Worm (Caenorhabditis elegans) whole organism, L1 larva: ENCODE results near the gene Y46H3C.5.

Experiments
- aly-2 ChIP-seq: fragments of 150-350 bp; optimal IDR thresholded peaks from 2 replicates; lab custom pipeline; 2014; ENCODE audit warnings: missing biosample characterization, missing genetic modification characterization
- ama-1 ChIP-seq: fragments of 150-350 bp; optimal IDR thresholded peaks from 2 replicates; lab custom pipeline; 2014
- fkh-4 ChIP-seq: sonication (generic microtip); optimal IDR thresholded peaks from 2 replicates; lab custom pipeline; 2016; ENCODE audit warnings: missing compliant biosample characterization, missing genetic modification characterization, borderline replicate concordance
- fkh-8 ChIP-seq: sonication (generic microtip); optimal IDR thresholded peaks from 2 replicates; lab custom pipeline; 2016; ENCODE audit warnings: mild to moderate bottlenecking, missing genetic modification characterization, missing compliant biosample characterization
- grh-1 ChIP-seq: fragments of 200-800 bp; sonication (Bioruptor generic); IDR thresholded peaks from 2 replicates; pipeline ENCODE4 v1.3.6; 2022; ENCODE audit warnings: missing genetic modification reagents, missing genetic modification characterization, missing compliant biosample characterization
- mab-9 ChIP-seq: fragments of 200-800 bp; sonication (Bioruptor generic); IDR thresholded peaks from 2 replicates; pipeline ENCODE4 v1.3.6; 2022; ENCODE audit warnings: missing genetic modification reagents, missing genetic modification characterization, missing compliant biosample characterization
- mdl-1 ChIP-seq, 2 experiments: fragments of 150-350 bp; optimal IDR thresholded peaks; 2 replicates each; lab custom pipeline; 2014 to 2017; ENCODE audit warnings: missing biosample characterization in 2 of 2, missing genetic modification characterization in 2 of 2, inconsistent platforms in 1 of 2
- nhr-12 ChIP-seq: sonication (generic microtip); optimal IDR thresholded peaks from 2 replicates; lab custom pipeline; 2017; ENCODE audit warnings: missing biosample characterization, missing genetic modification characterization
- nhr-77 ChIP-seq: fragments of 150-350 bp; optimal IDR thresholded peaks from 2 replicates; lab custom pipeline; 2014; ENCODE audit warnings: missing biosample characterization, missing genetic modification characterization
- swsn-7 ChIP-seq: sonication (generic microtip); optimal IDR thresholded peaks from 2 replicates; lab custom pipeline; 2016; ENCODE audit warnings: missing genetic modification characterization, missing compliant biosample characterization
- zag-1 ChIP-seq: fragments of 150-350 bp; optimal IDR thresholded peaks from 2 replicates; lab custom pipeline; 2014; ENCODE audit warnings: missing biosample characterization, missing genetic modification characterization

DNA sequence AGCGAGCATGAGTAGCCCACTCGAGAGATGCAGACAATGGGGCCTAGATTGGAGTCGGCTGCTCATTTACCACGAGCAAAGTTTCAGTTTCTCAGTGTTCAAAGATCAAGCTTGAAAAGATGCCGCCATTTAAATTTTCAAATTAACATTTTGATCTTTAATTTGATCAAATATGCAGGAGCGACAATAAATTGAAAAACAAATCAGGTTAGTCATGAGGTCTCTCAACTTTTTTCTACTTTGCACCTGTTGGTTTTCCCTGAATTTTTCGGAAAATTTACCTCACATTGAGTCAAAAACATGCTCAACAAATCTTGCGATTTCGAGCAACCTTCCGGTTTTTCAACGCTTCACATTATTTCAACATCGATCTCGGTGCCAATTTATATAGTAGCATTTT lies 7.0 kb downstream of the Y46H3C.5 start, which contains the start of gene srh-5:
- no peak for TF ChIP-seq mdl-1 (tag; optimal IDR thresholded peaks at IDR 0.05; lab: Kevin White, UChicago)
- TF ChIP-seq nhr-12 (tag; lab: Kevin White, UChicago), result no peak
- TF ChIP-seq mab-9 (GFP tag; lab: Robert Waterston, UW), result no peak
- no peak for TF ChIP-seq zag-1 (tag; lab: Kevin White, UChicago)
- TF ChIP-seq swsn-7 (tag; lab: Kevin White, UChicago), result no peak
- TF ChIP-seq ama-1, result no peak
- no peak for TF ChIP-seq nhr-77 (tag; lab: Kevin White, UChicago)
- no peak for TF ChIP-seq aly-2 (tag; lab: Kevin White, UChicago)
- TF ChIP-seq grh-1, result no peak
- no peak for TF ChIP-seq fkh-8 (tag; lab: Kevin White, UChicago)
- no peak for TF ChIP-seq fkh-4
